Worm (Caenorhabditis elegans) whole organism, young adult: ENCODE results near the gene dpy-10.

Experiments used
- F57C9.4 ChIP-seq: sonication (generic microtip); optimal IDR thresholded peaks from 2 replicates; lab custom pipeline; 2017; ENCODE audit warnings: mild to moderate bottlenecking, missing genetic modification characterization, missing compliant biosample characterization
- Y53F4B.3 ChIP-seq: fragments of 200-800 bp; sonication (Bioruptor generic); IDR thresholded peaks from 2 replicates; pipeline ENCODE4 v1.3.6; 2022; ENCODE audit warnings: missing genetic modification reagents, missing genetic modification characterization, missing compliant biosample characterization
- ZK185.1 ChIP-seq: sonication (generic microtip); optimal IDR thresholded peaks from 2 replicates; lab custom pipeline; 2016; ENCODE audit warnings: mild to moderate bottlenecking, missing genetic modification characterization, missing compliant biosample characterization; ENCODE audit not compliant: poor library complexity, severe bottlenecking
- ceh-79 ChIP-seq: sonication (generic microtip); optimal IDR thresholded peaks from 2 replicates; lab custom pipeline; 2017; ENCODE audit warnings: mild to moderate bottlenecking, missing genetic modification characterization, missing compliant biosample characterization
- dpl-1 ChIP-seq: fragments of 150-350 bp; optimal IDR thresholded peaks from 2 replicates; lab custom pipeline; 2014; ENCODE audit warnings: missing biosample characterization, missing genetic modification reagents, missing genetic modification characterization
- lsy-27 ChIP-seq: sonication (generic microtip); optimal IDR thresholded peaks from 2 replicates; lab custom pipeline; 2017; ENCODE audit warnings: missing genetic modification characterization, mild to moderate bottlenecking, missing compliant biosample characterization, antibody characterized with exemption, missing genotype, borderline replicate concordance; ENCODE audit not compliant: insufficient read depth
- repo-1 ChIP-seq: sonication (generic microtip); optimal IDR thresholded peaks from 2 replicates; lab custom pipeline; 2017; ENCODE audit warnings: mild to moderate bottlenecking, missing genetic modification characterization, missing compliant biosample characterization
- snpc-4 ChIP-seq, 5 experiments: fragments of 150-350 bp in 1 of 5; sonication (generic microtip) in 4 of 5; optimal IDR thresholded peaks; 2 replicates each; lab custom pipeline; 2014 to 2018; ENCODE audit warnings: missing genetic modification characterization in 5 of 5, missing biosample characterization in 3 of 5, antibody characterized with exemption in 2 of 5, mild to moderate bottlenecking in 2 of 5, missing compliant biosample characterization in 2 of 5, missing genotype in 2 of 5, moderate library complexity in 2 of 5, missing genetic modification reagents in 1 of 5

ce11 chrII:6734674-6735073 lies 22.6 kb upstream of the dpy-10 start, which contains the start of gene T14B4.3:
- TF ChIP-seq repo-1 (tag; lab: Kevin White, UChicago) (no peak), ZK185.1 (tag; lab: Kevin White, UChicago) (peak; percentile 24), F57C9.4 (no peak), dpl-1 (GFP tag; lab: Kevin White, UChicago) (no peak), Y53F4B.3 (GFP tag; lab: Robert Waterston, UW) (no peak), snpc-4 (GFP tag; optimal IDR thresholded peaks at IDR 0.05; lab: Kevin White, UChicago) (no peak), snpc-4 (tag; optimal IDR thresholded peaks at IDR 0.05; lab: Kevin White, UChicago) (peak in 1 of 4 experiments; percentile 20), ceh-79 (no peak), lsy-27 (tag; lab: Kevin White, UChicago) (no peak)
